Worm (Caenorhabditis elegans) whole organism, mixed stage, embryonic: ENCODE measurements around the gene gly-11.

ENCODE experiments used
- ces-1 ChIP-seq: fragments of 150-350 bp; optimal IDR thresholded peaks from 2 replicates; lab custom pipeline; 2014; ENCODE audit warnings: missing biosample characterization, missing genetic modification reagents, missing genetic modification characterization
- elt-1 ChIP-seq: sonication (generic microtip); optimal IDR thresholded peaks from 2 replicates; lab custom pipeline; 2017; ENCODE audit warnings: missing genetic modification characterization, mild to moderate bottlenecking, missing compliant biosample characterization, antibody characterized with exemption, moderate library complexity, borderline replicate concordance; ENCODE audit not compliant: insufficient read depth
- flh-1 ChIP-seq: fragments of 200-800 bp; sonication (Bioruptor generic); optimal IDR thresholded peaks from 2 replicates; lab custom pipeline; 2018; ENCODE audit warnings: mild to moderate bottlenecking, missing genetic modification characterization, moderate library complexity, missing compliant biosample characterization
- lin-32 ChIP-seq: fragments of 200-800 bp; sonication (Bioruptor generic); optimal IDR thresholded peaks from 2 replicates; lab custom pipeline; 2018; ENCODE audit warnings: mild to moderate bottlenecking, missing genetic modification characterization, missing compliant biosample characterization
- mab-5 ChIP-seq: fragments of 150-350 bp; optimal IDR thresholded peaks from 2 replicates; lab custom pipeline; 2014; ENCODE audit warnings: missing biosample characterization, missing genetic modification characterization
- mep-1 ChIP-seq: fragments of 150-350 bp; optimal IDR thresholded peaks from 2 replicates; lab custom pipeline; 2017; ENCODE audit warnings: missing biosample characterization, missing genetic modification reagents, missing genetic modification characterization, inconsistent platforms
- sem-2 ChIP-seq: fragments of 200-800 bp; sonication (Bioruptor generic); optimal IDR thresholded peaks from 2 replicates; lab custom pipeline; 2018; ENCODE audit warnings: mild to moderate bottlenecking, missing genetic modification characterization, missing compliant biosample characterization
- unc-39 ChIP-seq: fragments of 150-350 bp; optimal IDR thresholded peaks from 2 replicates; lab custom pipeline; 2014; ENCODE audit warnings: missing biosample characterization, missing genetic modification characterization
- unc-62 ChIP-seq: fragments of 150-350 bp; optimal IDR thresholded peaks from 2 replicates; lab custom pipeline; 2014; ENCODE audit warnings: missing biosample characterization, missing genetic modification reagents, missing genetic modification characterization

DNA sequence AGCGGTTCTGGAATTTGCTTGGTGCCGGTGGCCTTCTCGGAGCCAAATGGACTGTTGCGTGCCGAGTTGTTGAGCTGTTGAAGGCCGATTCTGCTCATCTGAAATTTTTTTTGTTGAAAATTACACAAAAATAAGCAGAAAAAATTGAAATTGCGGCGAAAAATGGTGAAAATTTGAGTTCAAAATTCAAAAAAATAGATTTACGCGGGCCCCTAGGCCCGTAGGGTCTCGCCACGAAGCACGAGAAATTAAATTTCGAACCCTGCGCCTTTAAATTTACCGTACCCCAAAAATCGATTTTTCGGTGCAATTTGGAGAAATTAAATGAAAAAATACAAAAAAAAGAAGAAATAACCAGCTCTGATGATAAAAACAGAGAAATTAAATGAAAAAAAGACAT is 48.2 kb upstream of the gly-11 start, which contains the start of gene gmn-1:
- TF ChIP-seq mep-1 (no peak), unc-39 (tag; lab: Kevin White, UChicago) (no peak), elt-1 (tag; lab: Kevin White, UChicago) (no peak), sem-2 (GFP tag; lab: Kevin White, UChicago) (no peak), ces-1 (GFP tag; lab: Kevin White, UChicago) (no peak), flh-1 (GFP tag; lab: Kevin White, UChicago) (no peak), mab-5 (tag; lab: Kevin White, UChicago) (no peak), lin-32 (no peak), unc-62 (GFP tag; lab: Kevin White, UChicago) (no peak)
